Fruit fly (Drosophila melanogaster) S2 (cell line): ENCODE data around the gene mdu.

Experiments
- CG8478 ChIP-seq: fragments of >200 bp; optimal IDR thresholded peaks from 2 replicates; lab custom pipeline; 2018
- CTCF ChIP-seq, 2 experiments: fragments of >200 bp; optimal IDR thresholded peaks; 2 replicates each; lab custom pipeline; 2018

mdu gene

DNA sequence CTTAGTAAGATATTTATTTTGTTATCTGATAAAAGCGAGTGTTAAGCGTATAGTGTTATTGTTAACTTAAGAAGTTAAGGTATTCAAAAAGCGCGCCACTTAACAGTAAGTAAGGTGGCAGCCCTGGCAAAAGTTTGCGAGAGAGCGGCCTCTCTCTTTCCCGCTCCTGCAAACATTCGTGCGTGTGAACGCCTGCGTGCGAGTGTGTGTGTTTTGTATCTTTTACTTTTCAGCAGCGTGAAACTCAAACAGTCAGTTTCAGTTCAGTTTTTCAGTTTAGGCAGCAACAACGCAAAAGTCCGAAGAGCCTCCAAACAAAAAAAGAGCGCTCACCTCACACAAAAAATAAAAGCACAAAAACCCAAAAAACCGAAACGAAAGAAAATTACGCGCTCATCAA is 25.6 kb upstream of the mdu start:
- no peak for TF ChIP-seq CTCF (optimal IDR thresholded peaks at IDR 0.05; lab: Kevin White, UChicago)
- TF ChIP-seq CG8478 (lab: Kevin White, UChicago), result no peak

DNA sequence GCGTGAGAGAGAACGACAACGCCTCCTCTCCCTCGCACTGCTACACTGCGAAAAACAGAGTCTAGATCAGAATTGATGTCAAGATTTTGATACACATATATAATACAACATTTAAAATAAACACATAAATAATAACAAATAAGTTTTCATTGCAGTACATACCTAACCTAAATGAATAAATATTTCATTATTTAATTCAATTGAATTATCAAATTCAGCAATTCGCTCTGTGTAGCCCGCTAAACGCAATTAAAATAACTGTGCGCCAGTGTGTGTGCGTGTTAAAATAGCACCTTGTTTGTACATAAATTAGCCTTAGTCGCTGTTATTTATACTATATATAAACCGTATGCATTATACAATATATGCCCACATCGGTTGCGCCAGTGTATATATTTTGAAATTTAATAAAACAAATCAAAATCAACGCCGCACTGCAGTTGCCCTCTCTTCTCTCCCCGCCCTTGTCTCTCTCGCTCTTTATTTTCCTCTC is 24.7 kb upstream of the mdu start:
- no peak for TF ChIP-seq CG8478 (lab: Kevin White, UChicago)
- no peak for TF ChIP-seq CTCF (optimal IDR thresholded peaks at IDR 0.05; lab: Kevin White, UChicago)

DNA sequence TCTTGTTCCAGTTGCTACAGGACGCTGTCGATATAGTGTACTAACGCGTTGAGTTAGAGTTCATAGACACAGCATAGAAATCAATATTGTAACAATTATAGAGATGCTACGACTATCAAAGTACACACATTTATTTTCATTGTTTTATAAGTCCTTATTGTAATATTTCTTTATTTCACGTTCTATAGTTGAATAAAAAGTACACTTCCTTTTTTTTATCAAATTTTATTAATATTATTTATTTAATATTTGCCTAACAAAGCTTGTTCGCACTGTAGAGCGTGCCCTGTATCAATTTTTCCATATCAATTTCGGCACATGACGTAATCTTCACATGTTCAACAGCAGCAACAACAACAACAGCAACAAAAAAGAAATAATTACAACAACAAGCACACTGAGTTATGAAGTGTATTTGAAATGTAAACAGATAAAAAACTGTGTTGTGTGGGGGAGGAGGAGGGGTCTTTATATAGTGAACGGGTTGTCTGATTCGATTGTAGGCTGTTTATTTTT is 23.0 kb upstream of the mdu start:
- TF ChIP-seq CTCF (optimal IDR thresholded peaks at IDR 0.05; lab: Kevin White, UChicago) (no peak), CG8478 (lab: Kevin White, UChicago) (no peak)

DNA sequence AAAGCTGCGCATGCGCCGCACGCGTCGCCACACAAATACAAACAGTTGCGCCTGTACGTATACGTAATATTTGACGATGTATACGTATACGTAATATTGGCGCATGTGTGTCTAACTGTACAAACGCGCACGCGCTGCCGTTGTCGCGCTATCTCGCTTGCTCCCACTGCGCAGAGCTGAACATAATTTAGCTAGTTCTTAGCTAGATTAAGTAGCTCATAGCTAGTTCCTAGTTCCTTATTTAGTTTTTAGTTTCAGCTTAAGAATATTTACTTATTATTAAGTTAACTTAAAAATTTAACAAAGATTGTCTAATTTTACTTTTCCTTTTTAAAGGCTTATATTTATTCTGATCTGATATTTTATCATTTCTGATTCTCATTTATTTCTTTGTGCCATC is 16.7 kb upstream of the mdu start:
- TF ChIP-seq CTCF (optimal IDR thresholded peaks at IDR 0.05; lab: Kevin White, UChicago) (no peak), CG8478 (lab: Kevin White, UChicago) (no peak)

DNA sequence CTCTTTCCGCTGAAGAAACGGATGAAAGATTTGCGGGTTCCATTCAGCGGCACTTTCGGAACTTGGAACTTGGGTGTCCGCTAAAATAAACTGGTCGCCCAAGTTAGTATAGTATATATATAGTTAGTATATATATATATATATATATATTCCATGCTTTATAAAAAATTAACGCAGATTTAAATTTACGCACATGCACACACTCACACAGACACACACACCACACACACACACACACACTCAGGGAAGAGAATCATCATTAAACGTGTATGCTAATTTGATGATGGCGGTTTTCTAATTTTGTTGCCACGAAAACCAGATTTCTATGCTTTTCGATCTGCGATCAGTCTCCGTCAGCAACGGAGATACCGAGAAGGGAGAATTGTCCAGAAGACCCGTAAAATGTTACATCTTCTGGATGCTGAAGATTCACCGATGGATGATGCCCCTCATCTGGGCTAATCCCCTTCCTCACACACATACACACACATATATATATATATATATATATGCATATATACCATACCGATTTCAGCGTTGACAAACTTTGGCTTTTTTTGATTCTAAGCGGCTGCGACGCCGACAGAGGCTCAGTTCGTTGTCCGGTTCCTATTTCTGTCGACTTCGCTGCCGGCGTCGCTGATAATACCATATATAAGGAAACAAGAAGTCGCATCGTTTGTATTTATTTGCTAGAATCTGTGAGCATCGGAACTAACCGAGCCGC is 10.5 kb upstream of the mdu start, which contains the start of gene Cpr11A:
TSS of gene Cpr11A (plus strand) at position 677 of the 727 bp plus-strand sequence.
- TF ChIP-seq CG8478 (lab: Kevin White, UChicago), result no peak
- no peak for TF ChIP-seq CTCF (optimal IDR thresholded peaks at IDR 0.05; lab: Kevin White, UChicago)

DNA sequence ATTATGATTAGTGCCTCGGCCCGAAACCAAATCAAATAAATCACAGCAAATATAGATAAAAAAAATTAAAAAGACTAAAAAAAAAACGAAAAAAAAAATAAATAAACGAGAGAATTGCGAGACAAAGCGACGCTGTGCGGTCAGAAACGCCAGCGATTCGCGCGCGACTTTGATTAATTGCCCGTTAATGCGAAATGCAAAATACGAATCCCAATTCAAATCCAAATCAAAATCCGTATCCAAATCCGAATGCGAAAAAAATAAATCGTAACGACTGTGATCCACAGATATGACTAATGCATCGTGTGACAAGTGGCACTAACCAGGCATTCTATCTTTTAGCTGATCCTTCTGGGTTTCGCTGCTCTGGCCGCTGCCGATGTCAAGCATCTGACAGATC is 9.5 kb upstream of the mdu start:
- TF ChIP-seq CG8478 (lab: Kevin White, UChicago) (no peak), CTCF (optimal IDR thresholded peaks at IDR 0.05; lab: Kevin White, UChicago) (no peak)

DNA sequence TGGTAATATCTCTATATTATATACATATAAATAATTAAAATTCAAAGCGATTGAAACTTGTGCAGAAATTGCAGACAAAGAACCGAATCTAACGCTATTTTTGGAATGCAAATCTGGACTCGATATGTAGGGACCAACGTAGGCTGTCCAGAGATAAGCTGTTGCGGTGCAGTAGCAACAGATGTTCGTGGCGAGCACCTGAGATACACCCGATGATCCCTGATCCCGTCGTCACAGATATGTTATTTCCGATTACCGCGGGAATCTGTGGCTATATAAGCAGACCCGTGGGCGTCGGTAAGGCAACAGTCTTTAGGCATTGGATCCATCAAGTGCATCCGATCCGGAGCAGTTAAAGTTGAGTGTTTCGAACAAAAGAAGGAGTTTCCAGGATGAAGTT is 7.0 kb upstream of the mdu start, which contains the start of gene Lsp1alpha:
TSS of gene Lsp1alpha (plus strand) at position 301 of the 400 bp plus-strand sequence.
- TF ChIP-seq CTCF (optimal IDR thresholded peaks at IDR 0.05; lab: Kevin White, UChicago) (no peak), CG8478 (lab: Kevin White, UChicago) (no peak)

DNA sequence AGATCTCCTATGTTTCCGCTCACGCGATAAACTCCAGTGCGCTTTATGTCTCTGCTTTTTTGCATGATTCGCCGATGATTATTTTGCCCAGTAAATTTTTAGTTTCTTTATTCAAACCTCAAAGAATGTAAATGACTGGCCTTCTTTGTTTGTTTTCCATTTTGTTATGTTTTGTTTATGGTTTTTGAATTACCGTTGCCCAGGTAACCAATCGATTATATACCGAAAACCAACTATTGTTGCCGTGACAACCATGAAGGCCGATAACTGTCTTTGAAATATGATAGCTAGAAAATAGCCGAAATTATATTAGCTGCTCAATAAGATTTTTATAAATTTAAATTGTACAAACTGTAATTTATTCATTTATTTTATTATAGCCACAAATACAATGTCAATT is 491 bp upstream of the mdu start, which contains the start of gene Mks1:
TSS of gene Mks1 (minus strand) at position 101 of the 400 bp plus-strand sequence.
- TF ChIP-seq CG8478 (lab: Kevin White, UChicago) (no peak), CTCF (optimal IDR thresholded peaks at IDR 0.05; lab: Kevin White, UChicago) (no peak)

DNA sequence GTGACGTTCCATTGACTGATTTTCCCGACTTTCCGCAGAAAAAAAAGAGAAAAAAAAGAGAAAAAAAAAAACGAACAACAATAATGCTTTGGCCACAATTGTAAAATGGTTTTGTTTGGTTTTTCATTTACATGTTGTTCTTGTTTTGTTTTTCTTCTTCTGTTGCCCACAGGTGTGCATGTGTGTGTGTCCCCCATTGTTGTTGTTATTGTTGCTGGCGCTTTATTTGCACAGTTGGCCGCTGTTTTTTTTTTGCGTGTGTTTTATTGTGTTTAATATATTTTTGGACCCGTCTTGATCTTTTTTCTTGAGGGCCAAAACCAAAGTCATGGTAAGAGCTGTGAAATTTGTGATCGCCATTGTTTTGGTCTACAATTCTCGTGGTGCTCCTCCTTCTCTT is 1.1 kb downstream of the mdu start:
- TF ChIP-seq CG8478 (lab: Kevin White, UChicago), result no peak
- TF ChIP-seq CTCF (optimal IDR thresholded peaks at IDR 0.05; lab: Kevin White, UChicago), result no peak

DNA sequence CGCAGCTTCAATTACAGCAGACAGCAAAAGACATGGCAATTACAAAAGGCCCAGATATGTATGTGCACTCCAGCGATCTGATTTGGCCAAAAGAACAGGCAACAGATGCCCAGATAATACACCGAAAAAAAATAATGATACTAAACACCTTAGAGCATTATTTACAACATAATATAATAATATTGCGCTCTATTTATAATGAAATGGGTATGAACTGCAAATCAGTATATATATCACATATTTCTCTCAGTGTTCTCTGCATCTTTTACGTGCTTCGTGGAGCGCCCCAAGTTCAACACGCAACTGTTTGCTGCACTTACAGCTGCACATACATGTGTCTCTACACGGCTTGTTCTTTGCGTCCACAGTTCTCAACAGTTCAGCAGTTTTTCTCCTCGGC is 10.6 kb downstream of the mdu start:
- TF ChIP-seq CTCF (optimal IDR thresholded peaks at IDR 0.05; lab: Kevin White, UChicago) (no peak), CG8478 (lab: Kevin White, UChicago) (no peak)

DNA sequence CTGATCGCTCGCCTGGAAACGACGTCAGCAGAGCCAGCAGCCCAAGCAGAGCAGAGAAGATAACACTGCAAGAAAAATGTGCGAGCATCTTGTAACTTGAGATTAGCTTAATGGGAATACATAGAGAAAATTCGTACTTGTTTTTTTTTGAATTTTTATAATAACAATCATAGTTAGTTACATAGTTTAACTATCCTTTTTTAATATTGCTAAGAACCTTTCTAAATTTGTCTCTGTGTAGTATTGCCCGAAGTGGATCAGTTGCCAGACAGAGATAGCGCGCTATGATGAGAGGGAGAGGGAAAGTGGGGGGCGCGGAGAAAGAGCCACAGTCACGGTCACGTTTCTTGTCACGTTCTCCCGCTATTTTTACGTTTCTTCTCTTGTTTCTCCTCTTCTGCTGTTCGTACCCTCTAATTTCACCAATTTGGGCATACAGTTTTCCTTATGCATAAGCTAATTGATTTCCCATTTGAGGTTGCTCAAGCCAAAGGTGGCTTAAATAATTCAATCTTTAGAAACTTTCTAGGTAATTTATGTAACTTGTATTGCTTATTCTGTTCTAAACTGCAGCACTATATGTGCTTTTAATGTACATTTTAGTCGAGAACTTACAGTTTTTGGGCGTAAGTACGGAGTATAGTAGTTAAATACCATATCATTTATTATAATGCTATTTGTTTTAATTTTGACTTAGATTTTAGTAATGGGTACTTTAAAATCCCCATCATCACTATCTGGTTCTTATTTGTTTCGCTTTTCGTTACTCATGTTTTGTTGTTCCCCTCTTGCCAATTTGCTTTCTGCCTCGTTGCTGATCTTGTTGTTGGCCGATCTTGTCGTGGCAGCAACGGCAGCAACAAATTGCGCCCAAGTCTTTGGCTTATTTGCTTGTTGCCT is 14.0 kb downstream of the mdu start:
- TF ChIP-seq CTCF (optimal IDR thresholded peaks at IDR 0.05; lab: Kevin White, UChicago) (no peak), CG8478 (lab: Kevin White, UChicago) (no peak)

DNA sequence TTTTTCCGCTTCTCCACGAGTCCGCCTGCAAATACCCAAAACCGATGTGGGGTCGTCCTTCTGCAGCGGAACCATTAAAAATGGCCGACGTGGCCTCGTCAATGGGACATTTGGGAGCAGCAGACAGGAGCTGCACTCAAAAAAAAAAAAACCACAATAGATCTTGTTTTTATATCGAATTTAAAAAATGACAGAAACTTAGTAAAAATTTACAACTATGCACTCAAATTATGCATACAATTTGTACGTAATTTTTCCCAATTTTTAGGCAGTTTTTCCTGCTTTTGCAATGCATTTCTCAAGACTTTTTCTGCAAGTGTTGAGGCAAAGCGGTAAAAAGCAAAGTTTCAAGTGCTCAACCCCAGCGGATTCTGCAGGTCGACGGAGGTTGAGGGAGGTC is 36.6 kb downstream of the mdu start:
- TF ChIP-seq CTCF (optimal IDR thresholded peaks at IDR 0.05; lab: Kevin White, UChicago) (no peak), CG8478 (lab: Kevin White, UChicago) (no peak)

DNA sequence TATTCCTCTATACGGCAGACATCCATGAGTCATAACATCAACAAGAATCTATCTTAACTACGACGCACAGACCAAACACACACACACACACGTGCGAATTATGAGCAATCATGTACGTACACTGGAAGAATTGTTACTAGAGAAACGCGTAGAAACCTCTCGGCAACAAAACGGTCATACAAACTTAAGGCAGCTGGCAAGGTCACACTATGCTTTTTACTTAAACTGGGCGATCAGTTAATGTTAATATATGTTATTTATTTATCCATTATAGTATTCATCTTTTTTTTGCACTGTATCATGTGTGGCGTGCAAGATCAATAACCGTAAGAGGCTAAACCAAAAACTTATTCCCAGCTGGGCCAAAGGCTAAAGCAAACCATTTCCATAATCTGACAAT is 42.2 kb downstream of the mdu start:
- no peak for TF ChIP-seq CTCF (optimal IDR thresholded peaks at IDR 0.05; lab: Kevin White, UChicago)

DNA sequence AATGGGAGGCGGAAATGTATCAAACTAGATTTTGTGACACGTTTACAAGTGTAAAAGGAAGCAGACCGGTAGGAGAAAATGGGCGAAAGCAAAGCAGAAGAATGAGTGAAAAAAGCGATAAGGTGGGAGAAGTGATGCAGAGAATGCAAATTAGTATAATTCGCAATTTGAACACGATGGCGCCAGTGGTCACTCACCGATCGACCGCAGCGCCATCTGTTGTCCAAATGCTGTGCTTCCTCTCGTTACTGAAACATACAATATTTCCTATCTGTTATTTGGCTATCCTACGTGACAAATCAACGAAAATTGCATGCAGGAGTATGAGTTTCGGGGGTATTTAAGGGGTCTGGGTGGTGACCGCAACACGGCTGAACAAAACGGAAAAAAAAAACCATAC is 43.8 kb downstream of the mdu start:
- TF ChIP-seq CTCF (optimal IDR thresholded peaks at IDR 0.05; lab: Kevin White, UChicago), result peak; percentile 78 to 85
- TF ChIP-seq CG8478 (lab: Kevin White, UChicago), result no peak

DNA sequence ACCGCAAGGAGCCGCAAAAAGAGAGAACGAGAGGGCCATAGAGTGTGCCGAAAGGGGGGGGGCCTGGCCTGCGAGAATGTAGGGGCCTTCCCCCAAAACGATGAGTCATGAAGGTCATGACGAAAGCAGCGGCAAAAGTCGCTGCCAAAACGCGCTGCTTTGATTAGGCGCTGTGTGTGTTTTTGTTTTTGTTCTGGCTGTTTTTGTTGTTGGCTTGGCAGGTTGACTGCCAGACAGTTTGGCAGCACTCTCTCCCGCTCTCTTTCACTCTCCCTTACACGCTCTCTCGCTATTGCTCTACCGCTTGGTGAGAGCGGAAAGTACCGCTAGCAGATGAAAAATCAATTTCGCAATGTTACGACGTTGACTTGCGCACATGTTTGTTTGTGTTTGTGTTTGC is 49.1 kb downstream of the mdu start:
- no peak for TF ChIP-seq CG8478 (lab: Kevin White, UChicago)
- no peak for TF ChIP-seq CTCF (optimal IDR thresholded peaks at IDR 0.05; lab: Kevin White, UChicago)
